Worm (Caenorhabditis elegans) whole organism, L2 larva: Measurements from ENCODE around the gene phat-4.

Experiments used
- C34F6.9 ChIP-seq: fragments of 150-350 bp; optimal IDR thresholded peaks from 2 replicates; lab custom pipeline; 2014; ENCODE audit warnings: missing biosample characterization, missing genetic modification characterization
- F13H6.1 ChIP-seq: sonication (generic microtip); optimal IDR thresholded peaks from 2 replicates; lab custom pipeline; 2016; ENCODE audit warnings: missing genetic modification characterization, missing compliant biosample characterization
- R02D3.7 ChIP-seq: fragments of 150-350 bp; optimal IDR thresholded peaks from 2 replicates; lab custom pipeline; 2014; ENCODE audit warnings: missing biosample characterization, missing genetic modification characterization
- Y55F3AM.14 ChIP-seq: fragments of 200-800 bp; sonication (Bioruptor generic); optimal IDR thresholded peaks from 2 replicates; lab custom pipeline; 2018; ENCODE audit warnings: mild to moderate bottlenecking, missing genetic modification characterization, missing compliant biosample characterization
- alr-1 ChIP-seq: fragments of 150-350 bp; optimal IDR thresholded peaks from 2 replicates; lab custom pipeline; 2014; ENCODE audit warnings: missing biosample characterization, missing genetic modification characterization
- aly-2 ChIP-seq: fragments of 150-350 bp; optimal IDR thresholded peaks from 2 replicates; lab custom pipeline; 2014; ENCODE audit warnings: missing biosample characterization, missing genetic modification characterization
- ama-1 ChIP-seq: fragments of 150-350 bp; optimal IDR thresholded peaks from 2 replicates; lab custom pipeline; 2018; ENCODE audit warnings: inconsistent platforms
- blmp-1 ChIP-seq: sonication (generic microtip); optimal IDR thresholded peaks from 2 replicates; lab custom pipeline; 2017; ENCODE audit warnings: missing genetic modification characterization, mild to moderate bottlenecking, missing compliant biosample characterization, antibody characterized with exemption, moderate library complexity; ENCODE audit not compliant: insufficient read depth
- ceh-16 ChIP-seq: fragments of 150-350 bp; optimal IDR thresholded peaks from 2 replicates; lab custom pipeline; 2014; ENCODE audit warnings: missing biosample characterization, missing genetic modification characterization
- ceh-82 ChIP-seq: fragments of 150-350 bp; optimal IDR thresholded peaks from 2 replicates; lab custom pipeline; 2014; ENCODE audit warnings: missing biosample characterization, missing genetic modification characterization
- dmd-4 ChIP-seq: sonication (generic microtip); optimal IDR thresholded peaks from 2 replicates; lab custom pipeline; 2017; ENCODE audit warnings: missing biosample characterization, missing genetic modification characterization
- egl-27 ChIP-seq: sonication (generic microtip); optimal IDR thresholded peaks from 3 replicates; lab custom pipeline; 2017; ENCODE audit warnings: missing biosample characterization, missing genetic modification reagents, missing genetic modification characterization
- elt-1 ChIP-seq: fragments of 150-350 bp; optimal IDR thresholded peaks from 2 replicates; lab custom pipeline; 2014; ENCODE audit warnings: missing biosample characterization, missing genetic modification characterization
- elt-3 ChIP-seq: sonication (generic microtip); optimal IDR thresholded peaks from 2 replicates; lab custom pipeline; 2017; ENCODE audit warnings: missing biosample characterization, missing genetic modification characterization
- fos-1 ChIP-seq: fragments of 150-350 bp; optimal IDR thresholded peaks from 2 replicates; lab custom pipeline; 2014; ENCODE audit warnings: missing biosample characterization, missing genetic modification characterization
- gmeb-1 ChIP-seq: fragments of 150-350 bp; optimal IDR thresholded peaks from 2 replicates; lab custom pipeline; 2014; ENCODE audit warnings: missing biosample characterization, missing genetic modification characterization
- lin-11 ChIP-seq: fragments of 150-350 bp; sonication (generic microtip); optimal IDR thresholded peaks from 2 replicates; lab custom pipeline; 2014; ENCODE audit warnings: missing biosample characterization, missing genetic modification characterization, inconsistent platforms, mixed read lengths
- lin-13 ChIP-seq: fragments of 150-350 bp; optimal IDR thresholded peaks from 2 replicates; lab custom pipeline; 2014; ENCODE audit warnings: missing biosample characterization, missing genetic modification reagents, missing genetic modification characterization
- lin-39 ChIP-seq: fragments of 150-350 bp; optimal IDR thresholded peaks from 2 replicates; lab custom pipeline; 2014; ENCODE audit warnings: missing biosample characterization, missing genetic modification reagents, missing genetic modification characterization
- lsy-2 ChIP-seq, 2 experiments: fragments of 150-350 bp in 1 of 2; sonication (generic microtip) in 1 of 2; optimal IDR thresholded peaks; 2 replicates each; lab custom pipeline; 2014 to 2017; ENCODE audit warnings: missing biosample characterization in 2 of 2, missing genetic modification characterization in 2 of 2
- mab-5 ChIP-seq: fragments of 150-350 bp; optimal IDR thresholded peaks from 2 replicates; lab custom pipeline; 2014; ENCODE audit warnings: missing biosample characterization, missing genetic modification characterization
- mbf-1 ChIP-seq: sonication (generic microtip); optimal IDR thresholded peaks from 2 replicates; lab custom pipeline; 2017; ENCODE audit warnings: missing biosample characterization, missing genetic modification characterization
- mdl-1 ChIP-seq, 2 experiments: fragments of 150-350 bp in 1 of 2; sonication (generic microtip) in 1 of 2; optimal IDR thresholded peaks; 2 replicates each; lab custom pipeline; 2017; ENCODE audit warnings: missing biosample characterization in 2 of 2, missing genetic modification characterization in 2 of 2
- nhr-12 ChIP-seq: fragments of 150-350 bp; optimal IDR thresholded peaks from 2 replicates; lab custom pipeline; 2014; ENCODE audit warnings: missing biosample characterization, missing genetic modification characterization
- nhr-129 ChIP-seq: fragments of 150-350 bp; optimal IDR thresholded peaks from 2 replicates; lab custom pipeline; 2014; ENCODE audit warnings: missing biosample characterization, missing genetic modification characterization
- nhr-21 ChIP-seq: fragments of 150-350 bp; optimal IDR thresholded peaks from 2 replicates; lab custom pipeline; 2014; ENCODE audit warnings: missing biosample characterization, missing genetic modification characterization
- nhr-237 ChIP-seq: fragments of 150-350 bp; optimal IDR thresholded peaks from 2 replicates; lab custom pipeline; 2014; ENCODE audit warnings: missing biosample characterization, missing genetic modification characterization
- nhr-6 ChIP-seq: fragments of 150-350 bp; optimal IDR thresholded peaks from 2 replicates; lab custom pipeline; 2014; ENCODE audit warnings: missing biosample characterization, missing genetic modification characterization
- nhr-77 ChIP-seq: fragments of 150-350 bp; optimal IDR thresholded peaks from 2 replicates; lab custom pipeline; 2014; ENCODE audit warnings: missing biosample characterization, missing genetic modification characterization
- peb-1 ChIP-seq: fragments of 150-350 bp; optimal IDR thresholded peaks from 2 replicates; lab custom pipeline; 2014; ENCODE audit warnings: missing biosample characterization, missing genetic modification characterization
- sma-3 ChIP-seq: sonication (generic microtip); optimal IDR thresholded peaks from 2 replicates; lab custom pipeline; 2016; ENCODE audit warnings: missing genetic modification reagents, missing genetic modification characterization, missing compliant biosample characterization
- sma-9 ChIP-seq, 2 experiments: fragments of 150-350 bp in 1 of 2; sonication (generic microtip) in 1 of 2; optimal IDR thresholded peaks; 2 replicates each; lab custom pipeline; 2014 to 2016; ENCODE audit warnings: missing genetic modification characterization in 2 of 2, mild to moderate bottlenecking in 1 of 2, missing biosample characterization in 1 of 2, missing compliant biosample characterization in 1 of 2, missing genetic modification reagents in 1 of 2, moderate library complexity in 1 of 2
- snpc-4 ChIP-seq: fragments of 150-350 bp; optimal IDR thresholded peaks from 2 replicates; lab custom pipeline; 2014; ENCODE audit warnings: missing biosample characterization, missing genetic modification characterization
- unc-39 ChIP-seq: fragments of 150-350 bp; optimal IDR thresholded peaks from 2 replicates; lab custom pipeline; 2014; ENCODE audit warnings: missing biosample characterization, missing genetic modification characterization
- unc-55 ChIP-seq: fragments of 150-350 bp; sonication (generic microtip); optimal IDR thresholded peaks from 3 replicates; lab custom pipeline; 2014; ENCODE audit warnings: missing biosample characterization, missing genetic modification reagents, missing genetic modification characterization
- unc-62 ChIP-seq: fragments of 150-350 bp; optimal IDR thresholded peaks from 2 replicates; lab custom pipeline; 2014; ENCODE audit warnings: missing biosample characterization, missing genetic modification reagents, missing genetic modification characterization
- zag-1 ChIP-seq: fragments of 150-350 bp; optimal IDR thresholded peaks from 2 replicates; lab custom pipeline; 2014; ENCODE audit warnings: missing biosample characterization, missing genetic modification characterization
- ztf-1 ChIP-seq: fragments of 200-800 bp; sonication (Bioruptor generic); conservative IDR thresholded peaks from 2 replicates; pipeline ENCODE4 v1.3.6; 2022; ENCODE audit warnings: missing genetic modification characterization, missing compliant biosample characterization
- ztf-11 ChIP-seq: sonication (generic microtip); optimal IDR thresholded peaks from 2 replicates; lab custom pipeline; 2017; ENCODE audit warnings: missing biosample characterization, missing genetic modification characterization
- ztf-4 ChIP-seq: fragments of 150-350 bp; optimal IDR thresholded peaks from 2 replicates; lab custom pipeline; 2014; ENCODE audit warnings: missing biosample characterization, missing genetic modification characterization

phat-4 gene

DNA sequence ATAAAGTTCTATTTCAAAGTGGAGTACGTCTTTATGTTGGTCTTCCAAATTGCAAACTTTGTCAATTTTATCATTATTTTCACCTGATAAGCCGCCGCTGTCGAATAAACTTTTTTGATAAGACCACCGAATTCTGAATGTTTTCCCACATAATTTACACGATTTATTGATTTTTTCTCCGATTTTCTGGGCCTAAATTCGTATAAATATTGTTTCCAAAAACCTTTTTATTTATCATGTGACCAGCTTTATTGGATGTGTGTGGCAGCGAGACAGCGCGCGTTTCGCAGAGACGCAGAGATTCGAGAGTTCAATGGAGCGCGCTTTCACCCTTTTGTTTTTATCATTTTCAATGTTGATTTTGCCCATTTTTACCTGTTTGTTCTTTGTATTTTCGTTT is 13.3 kb downstream of the phat-4 start (continued):
- TF ChIP-seq nhr-12 (tag; lab: Kevin White, UChicago) = no peak
- no peak for TF ChIP-seq ceh-82 (tag; lab: Kevin White, UChicago)
- TF ChIP-seq snpc-4 (tag; lab: Kevin White, UChicago) = peak; percentile 4
- peak; percentile 38 for TF ChIP-seq lin-11
- no peak for TF ChIP-seq lin-39 (tag; lab: Kevin White, UChicago)
- TF ChIP-seq gmeb-1 = peak; percentile 78
- no peak for TF ChIP-seq R02D3.7 (tag; lab: Kevin White, UChicago)
- TF ChIP-seq peb-1 (tag; lab: Kevin White, UChicago) = no peak
- no peak for TF ChIP-seq aly-2 (tag; lab: Kevin White, UChicago)
- peak; percentile 89 for TF ChIP-seq sma-9 (GFP tag; optimal IDR thresholded peaks at IDR 0.05; lab: Kevin White, UChicago)
- TF ChIP-seq sma-9 (tag; optimal IDR thresholded peaks at IDR 0.05; lab: Kevin White, UChicago) = no peak
- peak; percentile 82 for TF ChIP-seq mab-5 (tag; lab: Kevin White, UChicago)
- TF ChIP-seq lin-13 (GFP tag; lab: Kevin White, UChicago) = peak; percentile 78
- TF ChIP-seq alr-1 (tag; lab: Kevin White, UChicago) = no peak

- TF ChIP-seq ztf-4 = no peak
- no peak for TF ChIP-seq nhr-129 (tag; lab: Kevin White, UChicago)
- no peak for TF ChIP-seq elt-3
- TF ChIP-seq nhr-21 (tag; lab: Kevin White, UChicago) = no peak
- TF ChIP-seq lin-11 = no peak
- TF ChIP-seq dmd-4 (tag; lab: Kevin White, UChicago) = no peak
- no peak for TF ChIP-seq snpc-4 (tag; lab: Kevin White, UChicago)
- no peak for TF ChIP-seq ztf-11 (tag; lab: Kevin White, UChicago)
- TF ChIP-seq unc-62 = no peak
- no peak for TF ChIP-seq gmeb-1
- TF ChIP-seq egl-27 (tag; lab: Kevin White, UChicago) = no peak
- TF ChIP-seq unc-55 (GFP tag; lab: Kevin White, UChicago) = no peak
- TF ChIP-seq F13H6.1 (tag; lab: Kevin White, UChicago) = no peak
- no peak for TF ChIP-seq elt-1
- TF ChIP-seq nhr-237 (tag; lab: Kevin White, UChicago) = no peak
- TF ChIP-seq mdl-1 (tag; optimal IDR thresholded peaks at IDR 0.05; lab: Kevin White, UChicago) = no peak
- TF ChIP-seq mbf-1 (tag; lab: Kevin White, UChicago) = no peak
- no peak for TF ChIP-seq nhr-77
Measured at ce11 chrV:4144205-4144604, 14.5 kb downstream of the phat-4 start, which contains the start of gene Y45G5AL.1. Y45G5AL.1 (plus strand) TSS chrV:4144505.

- TF ChIP-seq elt-3 = no peak
- no peak for TF ChIP-seq nhr-12 (tag; lab: Kevin White, UChicago)
- no peak for TF ChIP-seq nhr-21 (tag; lab: Kevin White, UChicago)
- TF ChIP-seq ceh-16 = no peak
- TF ChIP-seq lsy-2 (tag; optimal IDR thresholded peaks at IDR 0.05; lab: Kevin White, UChicago) = no peak
- no peak for TF ChIP-seq lin-13 (GFP tag; lab: Kevin White, UChicago)
- TF ChIP-seq nhr-6 (tag; lab: Kevin White, UChicago) = no peak
- TF ChIP-seq ztf-1 (GFP tag; lab: Robert Waterston, UW) = no peak
- no peak for TF ChIP-seq egl-27 (tag; lab: Kevin White, UChicago)
- no peak for TF ChIP-seq mab-5 (tag; lab: Kevin White, UChicago)
- TF ChIP-seq sma-3 = no peak
- no peak for TF ChIP-seq lin-39 (tag; lab: Kevin White, UChicago)
- no peak for TF ChIP-seq fos-1 (tag; lab: Kevin White, UChicago)
- no peak for TF ChIP-seq blmp-1 (tag; lab: Kevin White, UChicago)
- no peak for TF ChIP-seq Y55F3AM.14 (GFP tag; lab: Kevin White, UChicago)
Measured at ce11 chrV:4151400-4151799, 21.7 kb downstream of the phat-4 start.

ce11 chrV:4152200-4152599 is 22.5 kb downstream of the phat-4 start, which contains the start of gene Y45G5AM.6:
Y45G5AM.6 (minus strand) TSS chrV:4152300.
- TF ChIP-seq unc-39 = no peak
- TF ChIP-seq sma-3 = no peak
- no peak for TF ChIP-seq zag-1 (tag; lab: Kevin White, UChicago)
- TF ChIP-seq F13H6.1 (tag; lab: Kevin White, UChicago) = no peak
- no peak for TF ChIP-seq elt-3
- TF ChIP-seq C34F6.9 = no peak
- no peak for TF ChIP-seq lin-13 (GFP tag; lab: Kevin White, UChicago)
- no peak for TF ChIP-seq ama-1
